Worm (Caenorhabditis elegans) whole organism, L3 larva: ENCODE measurements around the gene C49H3.4.

Experiments used
- aly-2 ChIP-seq: fragments of 150-350 bp; optimal IDR thresholded peaks from 2 replicates; lab custom pipeline; 2014; ENCODE audit warnings: missing biosample characterization, missing genetic modification characterization
- pha-4 ChIP-seq: fragments of 150-350 bp; optimal IDR thresholded peaks from 2 replicates; lab custom pipeline; 2014; ENCODE audit warnings: missing biosample characterization, missing genetic modification reagents, missing genetic modification characterization

ce11 chrIV:7902221-7902904, 12.7 kb upstream of the C49H3.4 start, which contains the start of gene arp-11:
- TF ChIP-seq pha-4: peak; percentile 92
- no peak for TF ChIP-seq aly-2 (tag; lab: Kevin White, UChicago)
